Fruit fly (Drosophila melanogaster) whole organism, adult: ENCODE results near the gene MED11.
A peak's percentile ranks its signal among the peaks of the same experiment; 100 is the strongest.

ENCODE experiments used
- CG11617 ChIP-seq: fragments of 200-800 bp; sonication (Bioruptor generic); optimal IDR thresholded peaks from 2 replicates; lab custom pipeline; 2017; ENCODE audit warnings: mild to moderate bottlenecking, missing biosample characterization, missing genetic modification reagents, missing genetic modification characterization
- CG14711 ChIP-seq: fragments of 200-800 bp; sonication (Bioruptor generic); optimal IDR thresholded peaks from 2 replicates; lab custom pipeline; 2018; ENCODE audit warnings: missing biosample characterization, mild to moderate bottlenecking, missing genetic modification characterization, moderate library complexity
- CG33017 ChIP-seq: fragments of 200-800 bp; sonication (Bioruptor generic); optimal IDR thresholded peaks from 2 replicates; lab custom pipeline; 2018; ENCODE audit warnings: missing biosample characterization, mild to moderate bottlenecking, missing genetic modification characterization, moderate library complexity
- CG5204 ChIP-seq: fragments of 200-800 bp; sonication (Bioruptor generic); optimal IDR thresholded peaks from 2 replicates; lab custom pipeline; 2016; ENCODE audit warnings: missing biosample characterization, missing genetic modification characterization
- CG7045 ChIP-seq: fragments of 200-800 bp; sonication (Bioruptor generic); optimal IDR thresholded peaks from 2 replicates; lab custom pipeline; 2017; ENCODE audit warnings: missing biosample characterization, mild to moderate bottlenecking, missing genetic modification characterization
- CG7101 ChIP-seq: fragments of 200-800 bp; sonication (Bioruptor generic); optimal IDR thresholded peaks from 2 replicates; lab custom pipeline; 2018; ENCODE audit warnings: missing biosample characterization, mild to moderate bottlenecking, missing genetic modification characterization, moderate library complexity
- Crg-1 ChIP-seq: fragments of 200-800 bp; sonication (Bioruptor generic); optimal IDR thresholded peaks from 2 replicates; lab custom pipeline; 2016; ENCODE audit warnings: missing biosample characterization, missing genetic modification characterization
- Hr96 ChIP-seq: fragments of 200-800 bp; sonication (Bioruptor generic); optimal IDR thresholded peaks from 2 replicates; lab custom pipeline; 2016; ENCODE audit warnings: missing biosample characterization, missing genetic modification characterization
- Mnt ChIP-seq: fragments of 200-800 bp; sonication (Bioruptor generic); optimal IDR thresholded peaks from 2 replicates; lab custom pipeline; 2016; ENCODE audit warnings: missing biosample characterization, mild to moderate bottlenecking, missing genetic modification characterization
- cic ChIP-seq: fragments of 200-800 bp; sonication (Bioruptor generic); optimal IDR thresholded peaks from 2 replicates; lab custom pipeline; 2017; ENCODE audit warnings: missing biosample characterization, mild to moderate bottlenecking, missing genetic modification characterization, moderate library complexity
- cnc ChIP-seq, 2 experiments: fragments of >200 bp; optimal IDR thresholded peaks; 2 replicates each; lab custom pipeline; 2017
- kay ChIP-seq: fragments of 200-800 bp; sonication (Bioruptor generic); peaks from one replicate; lab custom pipeline; 2016; ENCODE audit warnings: missing biosample characterization, missing genetic modification characterization, borderline replicate concordance
- ovo ChIP-seq: fragments of 200-800 bp; sonication (Bioruptor generic); optimal IDR thresholded peaks from 2 replicates; lab custom pipeline; 2016; ENCODE audit warnings: missing biosample characterization, missing genetic modification characterization
- pad ChIP-seq: fragments of 200-800 bp; sonication (Bioruptor generic); optimal IDR thresholded peaks from 3 replicates; lab custom pipeline; 2017; ENCODE audit warnings: missing biosample characterization, missing genetic modification characterization, mild to moderate bottlenecking, moderate library complexity, missing genetic modification reagents

- no peak for TF ChIP-seq cic
- no peak for TF ChIP-seq CG14711 (tag; lab: Kevin White, UChicago)
- no peak for TF ChIP-seq kay (GFP tag; lab: Kevin White, UChicago)
- peak; percentile 4 for TF ChIP-seq pad (GFP tag; lab: Kevin White, UChicago)
- TF ChIP-seq CG5204 (GFP tag; lab: Kevin White, UChicago): no peak
- TF ChIP-seq CG11617 (GFP tag; lab: Kevin White, UChicago): no peak
- no peak for TF ChIP-seq Crg-1 (GFP tag; lab: Kevin White, UChicago)
- TF ChIP-seq cnc (optimal IDR thresholded peaks at IDR 0.05; lab: Kevin White, UChicago): no peak
- no peak for TF ChIP-seq CG33017 (tag; lab: Kevin White, UChicago)
- no peak for TF ChIP-seq Hr96 (GFP tag; lab: Kevin White, UChicago)
- no peak for TF ChIP-seq ovo (GFP tag; lab: Kevin White, UChicago)
- TF ChIP-seq CG7045 (GFP tag; lab: Kevin White, UChicago): no peak
- TF ChIP-seq Mnt: no peak
- no peak for TF ChIP-seq CG7101
Observed at dm6 chr3L:18792834-18793233, 47.2 kb downstream of the MED11 start.
